Fruit fly (Drosophila melanogaster): ENCODE results near the gene TfIIFalpha.

DNA sequence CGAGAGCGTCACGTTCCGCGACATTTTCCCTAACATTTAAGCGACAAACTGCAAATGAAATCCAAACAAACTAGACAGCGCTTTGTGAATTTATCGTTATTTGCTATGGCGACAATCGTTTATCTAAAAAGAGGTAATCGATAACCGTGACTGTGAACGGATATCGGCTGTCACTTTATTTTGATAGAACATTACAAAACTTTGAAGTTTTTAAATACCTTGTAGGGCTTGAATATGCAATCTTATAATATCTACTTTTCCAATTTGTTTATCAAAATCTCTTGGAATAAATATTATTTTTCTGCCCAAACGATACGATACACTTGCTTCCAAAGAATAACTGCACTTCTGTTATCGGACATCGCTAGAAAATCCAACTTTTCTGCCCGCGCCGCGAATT lies at the start of gene TfIIFalpha, which contains the start of gene CG1024:
- TF ChIP-seq h (optimal IDR thresholded peaks at IDR 0.05): no peak
- no peak for TF ChIP-seq ttk (optimal IDR thresholded peaks at IDR 0.05)
- no peak for TF ChIP-seq Sin3A (optimal IDR thresholded peaks at IDR 0.05)
